Worm (Caenorhabditis elegans) whole organism, mixed stage, embryonic: ENCODE measurements around the gene clc-19.

Experiments
- M03D4.4 ChIP-seq: sonication (generic microtip); optimal IDR thresholded peaks from 2 replicates; lab custom pipeline; 2017; ENCODE audit warnings: mild to moderate bottlenecking, missing genetic modification characterization, missing compliant biosample characterization
- bed-3 ChIP-seq: fragments of 200-800 bp; sonication (Bioruptor generic); optimal IDR thresholded peaks from 3 replicates; lab custom pipeline; 2018; ENCODE audit warnings: mild to moderate bottlenecking, missing genetic modification characterization, moderate library complexity, missing compliant biosample characterization
- blmp-1 ChIP-seq: fragments of 150-350 bp; optimal IDR thresholded peaks from 2 replicates; lab custom pipeline; 2014; ENCODE audit warnings: missing biosample characterization, missing genetic modification characterization
- ceh-39 ChIP-seq: fragments of 150-350 bp; optimal IDR thresholded peaks from 2 replicates; lab custom pipeline; 2014; ENCODE audit warnings: missing biosample characterization, missing genetic modification characterization
- ceh-43 ChIP-seq: fragments of 200-800 bp; sonication (Bioruptor generic); optimal IDR thresholded peaks from 2 replicates; lab custom pipeline; 2018; ENCODE audit warnings: mild to moderate bottlenecking, missing genetic modification characterization, moderate library complexity, missing compliant biosample characterization
- ceh-83 ChIP-seq: fragments of 200-800 bp; sonication (Bioruptor generic); optimal IDR thresholded peaks from 2 replicates; lab custom pipeline; 2018; ENCODE audit warnings: mild to moderate bottlenecking, missing genetic modification characterization, missing compliant biosample characterization
- ces-1 ChIP-seq: fragments of 150-350 bp; optimal IDR thresholded peaks from 2 replicates; lab custom pipeline; 2014; ENCODE audit warnings: missing biosample characterization, missing genetic modification reagents, missing genetic modification characterization
- cnd-1 ChIP-seq: fragments of 200-800 bp; sonication (Bioruptor generic); optimal IDR thresholded peaks from 2 replicates; lab custom pipeline; 2018; ENCODE audit warnings: mild to moderate bottlenecking, missing genetic modification characterization, missing compliant biosample characterization
- drap-1 ChIP-seq: fragments of 200-800 bp; sonication (Bioruptor generic); optimal IDR thresholded peaks from 3 replicates; lab custom pipeline; 2018; ENCODE audit warnings: mild to moderate bottlenecking, missing genetic modification characterization, missing compliant biosample characterization
- elt-1 ChIP-seq: sonication (generic microtip); optimal IDR thresholded peaks from 2 replicates; lab custom pipeline; 2017; ENCODE audit warnings: missing genetic modification characterization, mild to moderate bottlenecking, missing compliant biosample characterization, antibody characterized with exemption, moderate library complexity, borderline replicate concordance; ENCODE audit not compliant: insufficient read depth
- ham-2 ChIP-seq: fragments of 200-800 bp; sonication (Bioruptor generic); optimal IDR thresholded peaks from 2 replicates; lab custom pipeline; 2018; ENCODE audit warnings: mild to moderate bottlenecking, missing genetic modification characterization, missing compliant biosample characterization
- lin-13 ChIP-seq: fragments of 150-350 bp; optimal IDR thresholded peaks from 2 replicates; lab custom pipeline; 2014; ENCODE audit warnings: missing biosample characterization, missing genetic modification characterization
- lsy-2 ChIP-seq: fragments of 150-350 bp; optimal IDR thresholded peaks from 2 replicates; lab custom pipeline; 2014; ENCODE audit warnings: missing biosample characterization, missing genetic modification characterization
- mep-1 ChIP-seq: fragments of 150-350 bp; optimal IDR thresholded peaks from 2 replicates; lab custom pipeline; 2017; ENCODE audit warnings: missing biosample characterization, missing genetic modification reagents, missing genetic modification characterization, inconsistent platforms
- nhr-12 ChIP-seq: fragments of 150-350 bp; optimal IDR thresholded peaks from 2 replicates; lab custom pipeline; 2014; ENCODE audit warnings: missing biosample characterization, missing genetic modification characterization
- nhr-2 ChIP-seq: fragments of 150-350 bp; optimal IDR thresholded peaks from 2 replicates; lab custom pipeline; 2014; ENCODE audit warnings: missing biosample characterization, missing genetic modification characterization
- nhr-237 ChIP-seq: fragments of 150-350 bp; optimal IDR thresholded peaks from 2 replicates; lab custom pipeline; 2014; ENCODE audit warnings: missing biosample characterization, missing genetic modification characterization
- nhr-28 ChIP-seq: fragments of 150-350 bp; optimal IDR thresholded peaks from 2 replicates; lab custom pipeline; 2014; ENCODE audit warnings: missing biosample characterization, missing genetic modification characterization
- nhr-76 ChIP-seq: sonication (generic microtip); optimal IDR thresholded peaks from 2 replicates; lab custom pipeline; 2017; ENCODE audit warnings: missing biosample characterization, missing genetic modification characterization
- pha-4 ChIP-seq: fragments of 150-350 bp; optimal IDR thresholded peaks from 2 replicates; lab custom pipeline; 2018; ENCODE audit warnings: missing biosample characterization, missing genetic modification reagents, missing genetic modification characterization
- sem-2 ChIP-seq: fragments of 200-800 bp; sonication (Bioruptor generic); optimal IDR thresholded peaks from 2 replicates; lab custom pipeline; 2018; ENCODE audit warnings: mild to moderate bottlenecking, missing genetic modification characterization, missing compliant biosample characterization
- tbx-8 ChIP-seq: fragments of 200-800 bp; sonication (Bioruptor generic); optimal IDR thresholded peaks from 2 replicates; lab custom pipeline; 2018; ENCODE audit warnings: mild to moderate bottlenecking, missing genetic modification characterization, moderate library complexity, missing compliant biosample characterization
- unc-120 ChIP-seq: sonication (generic microtip); optimal IDR thresholded peaks from 2 replicates; lab custom pipeline; 2017; ENCODE audit warnings: missing genetic modification characterization, missing compliant biosample characterization; ENCODE audit not compliant: poor library complexity, severe bottlenecking
- zip-8 ChIP-seq: fragments of 150-350 bp; optimal IDR thresholded peaks from 2 replicates; lab custom pipeline; 2014; ENCODE audit warnings: missing biosample characterization, missing genetic modification characterization
- ztf-11 ChIP-seq: fragments of 150-350 bp; optimal IDR thresholded peaks from 2 replicates; lab custom pipeline; 2014; ENCODE audit warnings: missing biosample characterization, missing genetic modification characterization

The clc-19 gene

ce11 chrIII:909540-909939 is 36.2 kb upstream of the clc-19 start, which contains the start of gene crls-1:
crls-1 (minus strand) TSS chrIII:909902.
- TF ChIP-seq ztf-11 (tag; lab: Kevin White, UChicago), result no peak
- TF ChIP-seq nhr-2, result no peak
- TF ChIP-seq ham-2, result no peak
- no peak for TF ChIP-seq nhr-12 (tag; lab: Kevin White, UChicago)
- TF ChIP-seq lsy-2, result no peak
- TF ChIP-seq lin-13 (tag; lab: Kevin White, UChicago), result no peak
- no peak for TF ChIP-seq bed-3 (GFP tag; lab: Kevin White, UChicago)
- no peak for TF ChIP-seq cnd-1 (tag; lab: Kevin White, UChicago)
- no peak for TF ChIP-seq pha-4
- TF ChIP-seq ceh-39 (tag; lab: Kevin White, UChicago), result no peak
- no peak for TF ChIP-seq ceh-43 (GFP tag; lab: Kevin White, UChicago)
- no peak for TF ChIP-seq zip-8 (tag; lab: Kevin White, UChicago)
- no peak for TF ChIP-seq blmp-1 (tag; lab: Kevin White, UChicago)
- TF ChIP-seq nhr-76 (tag; lab: Kevin White, UChicago), result no peak
- no peak for TF ChIP-seq drap-1 (GFP tag; lab: Kevin White, UChicago)
- no peak for TF ChIP-seq unc-120 (tag; lab: Kevin White, UChicago)
- TF ChIP-seq sem-2 (GFP tag; lab: Kevin White, UChicago), result no peak

ce11 chrIII:907990-908389 is 34.6 kb upstream of the clc-19 start:
- TF ChIP-seq mep-1 (no peak), nhr-237 (tag; lab: Kevin White, UChicago) (peak; percentile 24), pha-4 (peak; percentile 60)

- TF ChIP-seq ceh-43 (GFP tag; lab: Kevin White, UChicago), result no peak
- no peak for TF ChIP-seq ces-1
- no peak for TF ChIP-seq zip-8 (tag; lab: Kevin White, UChicago)
- TF ChIP-seq pha-4, result no peak
- TF ChIP-seq nhr-76 (tag; lab: Kevin White, UChicago), result no peak
- TF ChIP-seq elt-1 (tag; lab: Kevin White, UChicago), result no peak
Observed at ce11 chrIII:907311-907710, 33.9 kb upstream of the clc-19 start, which contains the start of gene F23H11.4. F23H11.4 (minus strand) TSS chrIII:907539.

ce11 chrIII:901600-902250 is 28.4 kb upstream of the clc-19 start:
- no peak for TF ChIP-seq nhr-2
- TF ChIP-seq ztf-11 (tag; lab: Kevin White, UChicago), result no peak
- no peak for TF ChIP-seq nhr-28 (tag; lab: Kevin White, UChicago)
- no peak for TF ChIP-seq ceh-39 (tag; lab: Kevin White, UChicago)
- no peak for TF ChIP-seq blmp-1 (tag; lab: Kevin White, UChicago)

ce11 chrIII:901148-901547 is 27.8 kb upstream of the clc-19 start, which contains the start of gene sucl-2:
sucl-2 (minus strand) TSS chrIII:901412.
- no peak for TF ChIP-seq cnd-1 (tag; lab: Kevin White, UChicago)
- no peak for TF ChIP-seq nhr-28 (tag; lab: Kevin White, UChicago)
- TF ChIP-seq tbx-8 (GFP tag; lab: Kevin White, UChicago), result no peak
- TF ChIP-seq nhr-237 (tag; lab: Kevin White, UChicago), result no peak
- no peak for TF ChIP-seq M03D4.4

ce11 chrIII:900134-900533 is 26.8 kb upstream of the clc-19 start:
- TF ChIP-seq elt-1 (tag; lab: Kevin White, UChicago) (no peak), ceh-83 (GFP tag; lab: Kevin White, UChicago) (no peak), pha-4 (no peak), ztf-11 (tag; lab: Kevin White, UChicago) (no peak)
- TF ChIP-seq, all 35 proteins: peak for 0

- no peak for TF ChIP-seq ham-2
- TF ChIP-seq mep-1, result no peak
- no peak for TF ChIP-seq cnd-1 (tag; lab: Kevin White, UChicago)
Observed at ce11 chrIII:896904-897303, 23.5 kb upstream of the clc-19 start.
